Fruit fly (Drosophila melanogaster): ENCODE data around the gene NimA.
A peak's percentile ranks its signal among the peaks of the same experiment; 100 is the strongest.

The NimA gene

dm6 chr2L:13957239-13957638, at the start of gene NimA:
Gene NimA (plus strand): TSS chr2L:13957539.
- TF ChIP-seq Blimp-1 (GFP tag; optimal IDR thresholded peaks at IDR 0.05) (peak; percentile 17), Ptx1 (GFP tag; IDR thresholded peaks at IDR 0.05) (no peak), Drgx (GFP tag; IDR thresholded peaks at IDR 0.05) (0 out of 2 replicates have a peak, but pooled peaks have one; percentile 21)

dm6 chr2L:13909033-13909432, 48.3 kb upstream of the NimA start, which contains the start of gene Ance-2:
Gene Ance-2 (plus strand): TSS chr2L:13909333.
- no peak for TF ChIP-seq CG2129 (GFP tag; IDR thresholded peaks at IDR 0.05; ENCODE audit: partially characterized antibody)
- TF ChIP-seq oc (tag; optimal IDR thresholded peaks at IDR 0.05), result no peak
- TF ChIP-seq Dfd (GFP tag; optimal IDR thresholded peaks at IDR 0.05), result no peak
- no peak for TF ChIP-seq CG10462 (GFP tag; optimal IDR thresholded peaks at IDR 0.05)
- no peak for TF ChIP-seq Six4 (GFP tag; optimal IDR thresholded peaks at IDR 0.05)
- no peak for TF ChIP-seq NfI (GFP tag; optimal IDR thresholded peaks at IDR 0.05)
- TF ChIP-seq CG5953 (GFP tag; IDR thresholded peaks at IDR 0.05), result no peak
- no peak for TF ChIP-seq slbo (GFP tag; IDR thresholded peaks at IDR 0.05)
- no peak for TF ChIP-seq ERR (GFP tag; optimal IDR thresholded peaks at IDR 0.05)
- TF ChIP-seq unpg (GFP tag; optimal IDR thresholded peaks at IDR 0.05), result no peak
- no peak for TF ChIP-seq CG13894 (tag; optimal IDR thresholded peaks at IDR 0.05)
- TF ChIP-seq Taf1 (GFP tag; IDR thresholded peaks at IDR 0.05), result no peak
- no peak for TF ChIP-seq CG10431 (GFP tag; optimal IDR thresholded peaks at IDR 0.05)
- TF ChIP-seq Bdp1 (GFP tag; optimal IDR thresholded peaks at IDR 0.05), result no peak
- TF ChIP-seq dysf (GFP tag; IDR thresholded peaks at IDR 0.05), result no peak
- TF ChIP-seq crc (GFP tag; optimal IDR thresholded peaks at IDR 0.05), result no peak
- TF ChIP-seq E2f2 (GFP tag; IDR thresholded peaks at IDR 0.05), result no peak
- TF ChIP-seq YL-1 (GFP tag; optimal IDR thresholded peaks at IDR 0.05), result no peak

- no peak for TF ChIP-seq CG12299 (tag; optimal IDR thresholded peaks at IDR 0.05)
- no peak for TF ChIP-seq CG8478 (optimal IDR thresholded peaks at IDR 0.05)
- no peak for TF ChIP-seq oc (tag; optimal IDR thresholded peaks at IDR 0.05)
- TF ChIP-seq pho (GFP tag; optimal IDR thresholded peaks at IDR 0.05), result no peak
- no peak for TF ChIP-seq sens-2 (GFP tag; IDR thresholded peaks at IDR 0.05)
- TF ChIP-seq CG9932 (GFP tag; IDR thresholded peaks at IDR 0.05), result no peak
- TF ChIP-seq amos (GFP tag; IDR thresholded peaks at IDR 0.05; ENCODE audit: partially characterized antibody), result peak; percentile 42; the same call in 1 of the 2 replicates
- peak; percentile 33 for TF ChIP-seq CTCF (GFP tag; optimal IDR thresholded peaks at IDR 0.05)
- no peak for TF ChIP-seq CG18011 (GFP tag; optimal IDR thresholded peaks at IDR 0.05)
- no peak for TF ChIP-seq CG31365 (tag; optimal IDR thresholded peaks at IDR 0.05)
- no peak for TF ChIP-seq CG11247 (GFP tag; IDR thresholded peaks at IDR 0.05)
- TF ChIP-seq br (optimal IDR thresholded peaks at IDR 0.05), result no peak
- no peak for TF ChIP-seq cg (GFP tag; optimal IDR thresholded peaks at IDR 0.05)
- TF ChIP-seq CG6791 (GFP tag; IDR thresholded peaks at IDR 0.05; ENCODE audit: partially characterized antibody), result no peak
- TF ChIP-seq CG16813 (GFP tag; IDR thresholded peaks at IDR 0.05; ENCODE audit: partially characterized antibody), result peak; percentile 30; the same call in 1 of the 3 replicates
- no peak for TF ChIP-seq Nf-YA (GFP tag; IDR thresholded peaks at IDR 0.05)
- TF ChIP-seq Bgb (GFP tag; IDR thresholded peaks at IDR 0.05; ENCODE audit: partially characterized antibody), result peak; percentile 54; the same call in 1 of the 2 replicates
- TF ChIP-seq Hr51 (GFP tag; optimal IDR thresholded peaks at IDR 0.05), result no peak
- no peak for TF ChIP-seq dan (GFP tag; IDR thresholded peaks at IDR 0.05)
- TF ChIP-seq bbx (GFP tag; IDR thresholded peaks at IDR 0.05; ENCODE audit: partially characterized antibody), result peak; percentile 11; the same call in 1 of the 2 replicates
- no peak for TF ChIP-seq fu2 (GFP tag; optimal IDR thresholded peaks at IDR 0.05)
- no peak for TF ChIP-seq CG17361 (GFP tag; IDR thresholded peaks at IDR 0.05)
- peak; percentile 34 for TF ChIP-seq stwl (tag; optimal IDR thresholded peaks at IDR 0.05)
- no peak for TF ChIP-seq mirr (GFP tag; optimal IDR thresholded peaks at IDR 0.05)
- TF ChIP-seq wdn (GFP tag; IDR thresholded peaks at IDR 0.05), result no peak
- peak; percentile 30; the same call in 1 of the 3 replicates for TF ChIP-seq CG14860 (GFP tag; IDR thresholded peaks at IDR 0.05; ENCODE audit: partially characterized antibody)
Measured at dm6 chr2L:13911783-13912182, 45.6 kb upstream of the NimA start, which contains the start of gene Acyp. Gene Acyp (plus strand): TSS chr2L:13912083.
